Fruit fly (Drosophila melanogaster): ENCODE measurements around the gene CG1622.
A peak's percentile ranks its signal among the peaks of the same experiment; 100 is the strongest.

DNA sequence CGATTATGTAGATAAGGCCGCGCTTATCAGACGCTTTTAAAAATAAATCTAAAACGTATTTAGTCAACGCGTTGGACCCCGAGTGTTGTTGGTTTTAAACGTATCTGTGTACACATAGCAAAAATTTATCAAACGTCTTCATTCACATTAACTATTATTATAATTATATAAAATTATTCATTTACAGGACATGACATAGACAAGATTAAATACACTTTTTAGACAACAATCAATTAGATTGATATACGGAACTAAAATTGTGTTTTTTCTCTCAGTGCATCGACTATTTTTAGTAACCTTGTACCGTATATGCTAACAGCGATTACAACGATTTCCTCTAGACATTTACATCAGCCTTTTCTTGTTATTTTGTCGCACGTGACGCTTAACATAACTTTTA, 20.2 kb upstream of the CG1622 start:
- TF ChIP-seq psq (GFP tag; optimal IDR thresholded peaks at IDR 0.05) = peak; percentile 46
- TF ChIP-seq OdsH (GFP tag; optimal IDR thresholded peaks at IDR 0.05) = peak; percentile 52
- peak; percentile 16 for TF ChIP-seq sv (GFP tag; optimal IDR thresholded peaks at IDR 0.05)
- TF ChIP-seq Hnf4 (GFP tag; optimal IDR thresholded peaks at IDR 0.05) = peak; percentile 42
- no peak for TF ChIP-seq CG9705 (GFP tag; optimal IDR thresholded peaks at IDR 0.05)
- TF ChIP-seq ey (GFP tag; optimal IDR thresholded peaks at IDR 0.05) = no peak
- TF ChIP-seq Vsx2 (GFP tag; optimal IDR thresholded peaks at IDR 0.05; ENCODE audit: partially characterized antibody) = no peak
- TF ChIP-seq Hr78 (GFP tag; optimal IDR thresholded peaks at IDR 0.05) = no peak
- TF ChIP-seq brk (GFP tag; optimal IDR thresholded peaks at IDR 0.05) = no peak
- TF ChIP-seq Myc (optimal IDR thresholded peaks at IDR 0.05) = no peak

Measured in whole organism, wandering third instar larva.